Worm (Caenorhabditis elegans) whole organism, L4/young adult: ENCODE results near the gene math-49.

Source experiments
- W03F9.2 ChIP-seq: fragments of 150-350 bp; optimal IDR thresholded peaks from 2 replicates; lab custom pipeline; 2014; ENCODE audit warnings: missing biosample characterization, missing genetic modification characterization
- dao-5 ChIP-seq: sonication (generic microtip); optimal IDR thresholded peaks from 2 replicates; lab custom pipeline; 2016; ENCODE audit warnings: missing genotype, missing genetic modification characterization, moderate library complexity, missing compliant biosample characterization
- him-1 ChIP-seq: sonication (generic microtip); optimal IDR thresholded peaks from 2 replicates; lab custom pipeline; 2016; ENCODE audit warnings: missing genotype, missing genetic modification reagents, missing genetic modification characterization, missing compliant biosample characterization

DNA sequence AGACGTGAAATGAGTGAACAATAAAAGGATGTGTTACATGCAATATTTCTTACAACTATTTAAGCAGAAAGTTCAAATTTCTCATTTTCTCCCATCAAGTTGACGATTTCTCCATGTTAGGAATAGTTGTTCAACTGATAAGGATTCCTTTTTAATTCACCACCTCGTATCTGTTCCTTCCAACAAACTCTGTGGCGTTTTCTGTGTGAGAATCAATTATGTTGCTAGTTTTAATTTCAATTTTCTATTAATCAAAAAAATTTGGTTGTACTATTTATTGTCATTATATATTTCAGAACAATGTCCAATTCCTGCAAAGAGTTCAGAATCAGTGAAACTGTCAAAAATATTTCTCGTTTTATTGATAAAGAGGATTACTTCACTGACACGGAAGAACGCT is 33.5 kb upstream of the math-49 start, which contains the start of gene math-44:
- TF ChIP-seq him-1 (tag; lab: Kevin White, UChicago) (no peak), dao-5 (tag; lab: Kevin White, UChicago) (no peak), W03F9.2 (no peak)
